Fruit fly (Drosophila melanogaster): ENCODE results near the gene CG5149.

The CG5149 gene

DNA sequence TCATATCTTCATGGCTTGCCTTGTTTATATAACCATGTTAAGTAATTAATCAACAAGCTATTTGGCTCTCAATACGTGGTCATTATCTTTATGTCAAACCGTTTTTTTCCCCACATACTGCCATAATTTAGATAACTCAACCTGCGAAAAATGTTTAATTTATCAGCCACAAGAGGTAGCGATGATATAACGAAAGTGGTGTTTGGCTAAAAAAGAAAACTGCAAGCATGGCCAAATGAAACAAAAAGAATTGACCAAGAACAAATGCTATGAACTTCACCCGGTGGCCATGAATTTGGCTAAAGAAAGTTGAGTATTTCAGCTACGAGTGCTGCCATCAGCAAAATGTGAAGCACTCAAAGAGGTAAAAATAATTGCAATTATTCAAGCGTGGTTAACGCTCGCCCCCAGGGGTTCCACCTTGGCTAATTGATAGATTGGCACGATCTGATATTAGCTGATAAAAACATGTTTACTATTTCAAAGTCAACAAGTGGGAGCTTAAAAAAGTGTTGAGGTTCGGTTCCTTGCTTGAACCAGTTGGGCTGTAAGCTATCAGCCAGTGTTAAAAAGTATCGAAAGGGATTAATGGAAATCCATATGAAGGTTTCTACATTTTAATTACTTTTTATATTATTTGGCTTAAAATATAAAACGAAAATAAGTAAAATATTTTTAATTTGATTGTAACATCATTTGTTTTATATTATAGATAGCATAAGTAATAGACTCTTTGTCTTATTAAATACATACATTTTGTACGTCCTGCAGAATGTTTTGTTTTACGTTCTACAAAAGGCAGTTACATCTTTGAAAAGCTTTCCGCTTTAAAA is 48.7 kb upstream of the CG5149 start (continued):
- TF ChIP-seq caup (GFP tag; optimal IDR thresholded peaks at IDR 0.05; ENCODE audit: severe bottlenecking): peak; percentile 89
- no peak; the same call in 2 of the 3 replicates for TF ChIP-seq row (GFP tag; IDR thresholded peaks at IDR 0.05)
- no peak for TF ChIP-seq Hr39 (optimal IDR thresholded peaks at IDR 0.05)
- peak; percentile 70; the same call in 2 of the 3 replicates for TF ChIP-seq CG11695 (GFP tag; IDR thresholded peaks at IDR 0.05)
- TF ChIP-seq CG8765 (GFP tag; IDR thresholded peaks at IDR 0.05): no peak
- TF ChIP-seq gro (GFP tag; optimal IDR thresholded peaks at IDR 0.05): peak; percentile 64
- TF ChIP-seq NK7.1 (GFP tag; optimal IDR thresholded peaks at IDR 0.05): peak; percentile 57
- peak; percentile 58 for TF ChIP-seq CG14965 (GFP tag; optimal IDR thresholded peaks at IDR 0.05; ENCODE audit: borderline replicate concordance)
- no peak for TF ChIP-seq pan (optimal IDR thresholded peaks at IDR 0.05)
- peak in 1 of 2 experiments; percentile 73 for TF ChIP-seq pan (GFP tag; optimal IDR thresholded peaks at IDR 0.05 in 1 of 2, IDR thresholded peaks at IDR 0.05 in 1 of 2)
- peak; percentile 53; the same call in 2 of the 3 replicates for TF ChIP-seq Optix (GFP tag; IDR thresholded peaks at IDR 0.05)
- peak; percentile 69 for TF ChIP-seq CG10654 (GFP tag; optimal IDR thresholded peaks at IDR 0.05)
- peak; percentile 42 for TF ChIP-seq CG6689 (GFP tag; IDR thresholded peaks at IDR 0.05)
- TF ChIP-seq cg (GFP tag; optimal IDR thresholded peaks at IDR 0.05): no peak
- TF ChIP-seq CG11247 (GFP tag; IDR thresholded peaks at IDR 0.05): peak; percentile 85
- TF ChIP-seq gem (tag; optimal IDR thresholded peaks at IDR 0.05): peak; percentile 67
- peak; percentile 58 for TF ChIP-seq CG17328 (GFP tag; IDR thresholded peaks at IDR 0.05)
- peak; percentile 88 for TF ChIP-seq CG11456 (GFP tag; IDR thresholded peaks at IDR 0.05)
- TF ChIP-seq CG12104 (GFP tag; optimal IDR thresholded peaks at IDR 0.05): peak; percentile 66
- no peak for TF ChIP-seq ssp (GFP tag; IDR thresholded peaks at IDR 0.05)
- no peak for TF ChIP-seq CG7745 (tag; optimal IDR thresholded peaks at IDR 0.05)
- TF ChIP-seq hth (optimal IDR thresholded peaks at IDR 0.05): no peak
- peak; percentile 40 for TF ChIP-seq CG4820 (GFP tag; optimal IDR thresholded peaks at IDR 0.05)
- peak; percentile 32 to 66 for TF ChIP-seq chif (GFP tag; optimal IDR thresholded peaks at IDR 0.05)
- no peak for TF ChIP-seq yki (optimal IDR thresholded peaks at IDR 0.05)
- peak; percentile 37 for TF ChIP-seq D19B (GFP tag; optimal IDR thresholded peaks at IDR 0.05)
- TF ChIP-seq gsb-n (tag; optimal IDR thresholded peaks at IDR 0.05): peak; percentile 4
- peak; percentile 48; the same call in 1 of the 2 replicates for TF ChIP-seq CG31224 (GFP tag; IDR thresholded peaks at IDR 0.05)
- peak; percentile 53 for TF ChIP-seq Jarid2 (GFP tag; optimal IDR thresholded peaks at IDR 0.05)
- no peak for TF ChIP-seq fd96Cb (tag; optimal IDR thresholded peaks at IDR 0.05)
- no peak for TF ChIP-seq CG15479 (GFP tag; optimal IDR thresholded peaks at IDR 0.05)
- no peak for TF ChIP-seq h (optimal IDR thresholded peaks at IDR 0.05)
- TF ChIP-seq Nf-YA (GFP tag; IDR thresholded peaks at IDR 0.05): peak; percentile 72
- TF ChIP-seq Opbp (GFP tag; IDR thresholded peaks at IDR 0.05; ENCODE audit: partially characterized antibody): no peak
- peak; percentile 74; the same call in 2 of the 3 replicates for TF ChIP-seq Mrtf (GFP tag; IDR thresholded peaks at IDR 0.05)
- peak; percentile 70 for TF ChIP-seq bowl (GFP tag; IDR thresholded peaks at IDR 0.05)
- TF ChIP-seq z (GFP tag; IDR thresholded peaks at IDR 0.05): no peak
- no peak for TF ChIP-seq CG16815 (GFP tag; optimal IDR thresholded peaks at IDR 0.05)
- TF ChIP-seq Bteb2 (GFP tag; optimal IDR thresholded peaks at IDR 0.05): peak; percentile 38
- TF ChIP-seq Neu2 (GFP tag; optimal IDR thresholded peaks at IDR 0.05; ENCODE audit: borderline replicate concordance): no peak
- TF ChIP-seq CG9876 (GFP tag; optimal IDR thresholded peaks at IDR 0.05): peak; percentile 70
- 0 out of 2 replicates have a peak, but pooled peaks have one; percentile 7 for TF ChIP-seq CG32772 (GFP tag; IDR thresholded peaks at IDR 0.05)
- TF ChIP-seq ewg (GFP tag; optimal IDR thresholded peaks at IDR 0.05): peak; percentile 57
- peak; percentile 46 for TF ChIP-seq grau (tag; optimal IDR thresholded peaks at IDR 0.05)
- peak; percentile 69; the same call in 1 of the 2 replicates for TF ChIP-seq HLH3B (GFP tag; IDR thresholded peaks at IDR 0.05)
- peak; percentile 21 for TF ChIP-seq NC2β (GFP tag; optimal IDR thresholded peaks at IDR 0.05)
- peak; percentile 79 for TF ChIP-seq eyg (GFP tag; optimal IDR thresholded peaks at IDR 0.05)
- TF ChIP-seq MBD-R2 (GFP tag; IDR thresholded peaks at IDR 0.05): peak; percentile 60; the same call in 1 of the 2 replicates
- TF ChIP-seq seq (GFP tag; IDR thresholded peaks at IDR 0.05): peak; percentile 84
- TF ChIP-seq Vsx1 (GFP tag; optimal IDR thresholded peaks at IDR 0.05): peak; percentile 91
- no peak for TF ChIP-seq Doc3 (GFP tag; IDR thresholded peaks at IDR 0.05; ENCODE audit: partially characterized antibody)

All from whole organism, embryonic.